Fruit fly (Drosophila melanogaster) whole organism, embryonic: ENCODE measurements around the gene CG11986.
A peak's percentile ranks its signal among the peaks of the same experiment; 100 is the strongest.

Experiments
- Adf1 ChIP-seq: fragments of 200-800 bp; sonication (Bioruptor generic); IDR thresholded peaks from 2 replicates; pipeline ENCODE4 v1.3.6; 2022; ENCODE audit warnings: missing biosample characterization, missing genetic modification characterization
- Atf-2 ChIP-seq: fragments of 200-800 bp; sonication (Bioruptor generic); optimal IDR thresholded peaks from 2 replicates; lab custom pipeline; 2016; ENCODE audit warnings: missing biosample characterization, missing genetic modification characterization
- Blimp-1 ChIP-seq: fragments of 200-800 bp; sonication (Bioruptor generic); optimal IDR thresholded peaks from 3 replicates; lab custom pipeline; 2018; ENCODE audit warnings: missing biosample characterization, missing genetic modification characterization, mild to moderate bottlenecking, moderate library complexity, missing genetic modification reagents
- CG1024 ChIP-seq: fragments of 200-800 bp; sonication (Bioruptor generic); IDR thresholded peaks from 2 replicates; pipeline ENCODE4 v1.3.6; 2022; ENCODE audit warnings: missing biosample characterization, missing genetic modification characterization
- CG10366 ChIP-seq: fragments of 200-800 bp; sonication (Bioruptor generic); IDR thresholded peaks from 2 replicates; pipeline ENCODE4 v1.3.6; 2022; ENCODE audit warnings: missing biosample characterization, missing genetic modification characterization
- CG11247 ChIP-seq: fragments of 200-800 bp; sonication (Bioruptor generic); IDR thresholded peaks from 2 replicates; pipeline ENCODE4 v1.3.6; 2022; ENCODE audit warnings: missing biosample characterization, missing genetic modification characterization
- CG12236 ChIP-seq: fragments of 200-800 bp; sonication (Bioruptor generic); optimal IDR thresholded peaks from 2 replicates; lab custom pipeline; 2016; ENCODE audit warnings: missing biosample characterization, missing genetic modification characterization
- CG12391 ChIP-seq: fragments of 200-800 bp; sonication (Bioruptor generic); optimal IDR thresholded peaks from 3 replicates; lab custom pipeline; 2018; ENCODE audit warnings: missing biosample characterization, mild to moderate bottlenecking, missing genetic modification characterization, moderate library complexity
- CG13894 ChIP-seq: fragments of 200-800 bp; sonication (Bioruptor generic); optimal IDR thresholded peaks from 3 replicates; lab custom pipeline; 2018; ENCODE audit warnings: missing biosample characterization, mild to moderate bottlenecking, missing genetic modification characterization, moderate library complexity
- CG1529 ChIP-seq: fragments of 200-800 bp; sonication (Bioruptor generic); optimal IDR thresholded peaks from 3 replicates; lab custom pipeline; 2018; ENCODE audit warnings: missing biosample characterization, missing genetic modification characterization
- CG15479 ChIP-seq: fragments of 200-800 bp; sonication (Bioruptor generic); optimal IDR thresholded peaks from 3 replicates; lab custom pipeline; 2019; ENCODE audit warnings: missing biosample characterization, mild to moderate bottlenecking, missing genetic modification characterization, moderate library complexity
- CG17829 ChIP-seq: fragments of 200-800 bp; optimal IDR thresholded peaks from 2 replicates; lab custom pipeline; 2019; ENCODE audit warnings: missing biosample characterization, mild to moderate bottlenecking, missing genetic modification characterization, moderate library complexity
- CG1832 ChIP-seq: fragments of 200-800 bp; sonication (Bioruptor generic); optimal IDR thresholded peaks from 2 replicates; lab custom pipeline; 2017; ENCODE audit warnings: missing biosample characterization, mild to moderate bottlenecking, missing genetic modification characterization, inconsistent platforms
- CG2678 ChIP-seq: fragments of 200-800 bp; sonication (Bioruptor generic); optimal IDR thresholded peaks from 3 replicates; lab custom pipeline; 2019; ENCODE audit warnings: missing biosample characterization, mild to moderate bottlenecking, missing genetic modification characterization, moderate library complexity
- CG2712 ChIP-seq: fragments of 200-800 bp; optimal IDR thresholded peaks from 3 replicates; lab custom pipeline; 2019; ENCODE audit warnings: missing biosample characterization, mild to moderate bottlenecking, missing genetic modification characterization, moderate library complexity
- CG3847 ChIP-seq: fragments of 200-800 bp; sonication (Bioruptor generic); IDR thresholded peaks from 2 replicates; pipeline ENCODE4 v1.3.6; 2022; ENCODE audit warnings: missing biosample characterization, missing genetic modification characterization
- CG4360 ChIP-seq: fragments of 200-800 bp; sonication (Bioruptor generic); IDR thresholded peaks from 2 replicates; pipeline ENCODE4 v1.3.6; 2022; ENCODE audit warnings: missing biosample characterization, missing genetic modification characterization
- CG8281 ChIP-seq: fragments of 200-800 bp; sonication (Bioruptor generic); optimal IDR thresholded peaks from 2 replicates; lab custom pipeline; 2018; ENCODE audit warnings: missing biosample characterization, mild to moderate bottlenecking, missing genetic modification characterization, moderate library complexity
- Drgx ChIP-seq: fragments of 200-800 bp; sonication (Bioruptor generic); IDR thresholded peaks from 2 replicates; pipeline ENCODE4 v1.3.6; 2022; ENCODE audit warnings: missing biosample characterization, missing genetic modification characterization
- Gsc ChIP-seq: fragments of 200-800 bp; sonication (Bioruptor generic); IDR thresholded peaks from 2 replicates; pipeline ENCODE4 v1.3.6; 2022; ENCODE audit warnings: missing biosample characterization, missing genetic modification characterization
- H15 ChIP-seq: fragments of 200-800 bp; sonication (Bioruptor generic); IDR thresholded peaks from 3 replicates; pipeline ENCODE4 v1.3.6; 2022; ENCODE audit warnings: missing biosample characterization, missing genetic modification characterization
- HmgD ChIP-seq: fragments of 200-800 bp; sonication (Bioruptor generic); optimal IDR thresholded peaks from 3 replicates; lab custom pipeline; 2016; ENCODE audit warnings: missing biosample characterization, missing genetic modification characterization
- Hr39 ChIP-seq: fragments of >200 bp; optimal IDR thresholded peaks from 2 replicates; lab custom pipeline; 2017
- Kr ChIP-seq: fragments of 200-800 bp; sonication (Bioruptor generic); optimal IDR thresholded peaks from 2 replicates; lab custom pipeline; 2017; ENCODE audit warnings: missing biosample characterization, mild to moderate bottlenecking, missing genetic modification characterization
- NK7.1 ChIP-seq: fragments of 200-800 bp; sonication (Bioruptor generic); optimal IDR thresholded peaks from 3 replicates; lab custom pipeline; 2016; ENCODE audit warnings: missing biosample characterization, missing genetic modification characterization
- Poxn ChIP-seq: fragments of 200-800 bp; sonication (Bioruptor generic); IDR thresholded peaks from 2 replicates; pipeline ENCODE4 v1.3.6; 2022; ENCODE audit warnings: missing biosample characterization, missing genetic modification characterization
- Sox102F ChIP-seq: fragments of 200-800 bp; sonication (Bioruptor generic); optimal IDR thresholded peaks from 2 replicates; lab custom pipeline; 2018; ENCODE audit warnings: missing biosample characterization, mild to moderate bottlenecking, missing genetic modification characterization, moderate library complexity
- Spps ChIP-seq: fragments of 200-800 bp; sonication (Bioruptor generic); optimal IDR thresholded peaks from 2 replicates; lab custom pipeline; 2018; ENCODE audit warnings: missing biosample characterization, mild to moderate bottlenecking, missing genetic modification characterization
- Stat92E ChIP-seq, 3 experiments: fragments of >200 bp in 2 of 3; fragments of 200-800 bp in 1 of 3; sonication (Bioruptor generic) in 1 of 3; optimal IDR thresholded peaks; 2 replicates each; lab custom pipeline; 2017 to 2019; ENCODE audit warnings: missing biosample characterization in 3 of 3, missing genetic modification characterization in 3 of 3, mild to moderate bottlenecking in 1 of 3, moderate library complexity in 1 of 3
- abd-A ChIP-seq: fragments of 200-800 bp; sonication (Bioruptor generic); optimal IDR thresholded peaks from 3 replicates; lab custom pipeline; 2019; ENCODE audit warnings: missing biosample characterization, mild to moderate bottlenecking, missing genetic modification characterization, moderate library complexity
- ac ChIP-seq: fragments of 200-800 bp; sonication (Bioruptor generic); optimal IDR thresholded peaks from 3 replicates; lab custom pipeline; 2017; ENCODE audit warnings: missing biosample characterization, mild to moderate bottlenecking, missing genetic modification characterization
- ash1 ChIP-seq: fragments of 200-800 bp; sonication (Bioruptor generic); optimal IDR thresholded peaks from 2 replicates; lab custom pipeline; 2018; ENCODE audit warnings: missing biosample characterization, mild to moderate bottlenecking, missing genetic modification characterization
- az2 ChIP-seq: fragments of 200-800 bp; sonication (Bioruptor generic); optimal IDR thresholded peaks from 3 replicates; lab custom pipeline; 2016; ENCODE audit warnings: missing biosample characterization, missing genetic modification characterization
- bcd ChIP-seq: fragments of 200-800 bp; sonication (Bioruptor generic); optimal IDR thresholded peaks from 2 replicates; lab custom pipeline; 2017; ENCODE audit warnings: missing biosample characterization, mild to moderate bottlenecking, missing genetic modification characterization
- cad ChIP-seq: fragments of >200 bp; optimal IDR thresholded peaks from 2 replicates; lab custom pipeline; 2017; ENCODE audit warnings: missing biosample characterization, missing genetic modification characterization
- dmrt11E ChIP-seq: fragments of 200-800 bp; sonication (Bioruptor generic); optimal IDR thresholded peaks from 3 replicates; lab custom pipeline; 2018; ENCODE audit warnings: missing biosample characterization, mild to moderate bottlenecking, missing genetic modification characterization, moderate library complexity
- gcm2 ChIP-seq: fragments of 200-800 bp; sonication (Bioruptor generic); optimal IDR thresholded peaks from 2 replicates; lab custom pipeline; 2016; ENCODE audit warnings: missing biosample characterization, missing genetic modification characterization
- kni ChIP-seq: fragments of 200-800 bp; sonication (Bioruptor generic); optimal IDR thresholded peaks from 3 replicates; lab custom pipeline; 2017; ENCODE audit warnings: mild to moderate bottlenecking, missing biosample characterization, missing genetic modification reagents, missing genetic modification characterization
- nom ChIP-seq: fragments of 200-800 bp; sonication (Bioruptor generic); optimal IDR thresholded peaks from 2 replicates; lab custom pipeline; 2017; ENCODE audit warnings: missing biosample characterization, missing genetic modification characterization, mild to moderate bottlenecking, moderate library complexity, missing genetic modification reagents
- oc ChIP-seq: fragments of 200-800 bp; sonication (Bioruptor generic); optimal IDR thresholded peaks from 2 replicates; lab custom pipeline; 2018; ENCODE audit warnings: missing biosample characterization, mild to moderate bottlenecking, missing genetic modification characterization, moderate library complexity
- org-1 ChIP-seq: fragments of 200-800 bp; sonication (Bioruptor generic); optimal IDR thresholded peaks from 2 replicates; lab custom pipeline; 2017; ENCODE audit warnings: missing biosample characterization, missing genetic modification characterization
- ranshi ChIP-seq: fragments of 200-800 bp; sonication (Bioruptor generic); IDR thresholded peaks from 2 replicates; pipeline ENCODE4 v1.3.6; 2022; ENCODE audit warnings: missing biosample characterization, missing genetic modification characterization
- shn ChIP-seq: fragments of 200-800 bp; sonication (Bioruptor generic); optimal IDR thresholded peaks from 3 replicates; lab custom pipeline; 2016; ENCODE audit warnings: missing biosample characterization, missing genetic modification characterization
- sob ChIP-seq: fragments of 200-800 bp; sonication (Bioruptor generic); IDR thresholded peaks from 2 replicates; pipeline ENCODE4 v1.3.6; 2022; ENCODE audit warnings: missing biosample characterization, missing genetic modification characterization
- tll ChIP-seq, 2 experiments: fragments of 200-800 bp in 1 of 2; fragments of >200 bp in 1 of 2; sonication (Bioruptor generic) in 1 of 2; optimal IDR thresholded peaks; 2 replicates each; lab custom pipeline; 2017 to 2019; ENCODE audit warnings: missing biosample characterization in 2 of 2, missing genetic modification characterization in 2 of 2, mild to moderate bottlenecking in 1 of 2, moderate library complexity in 1 of 2
- ttk ChIP-seq: fragments of 200-800 bp; sonication (Bioruptor generic); IDR thresholded peaks from 2 replicates; pipeline ENCODE4 v2.1.2; 2022; ENCODE audit warnings: missing biosample characterization, missing genetic modification characterization
- vnd ChIP-seq: fragments of 200-800 bp; sonication (Bioruptor generic); IDR thresholded peaks from 3 replicates; pipeline ENCODE4 v1.3.6; 2022; ENCODE audit warnings: missing biosample characterization, missing genetic modification characterization; ENCODE audit not compliant: partially characterized antibody
- zen ChIP-seq: fragments of 200-800 bp; sonication (Bioruptor generic); optimal IDR thresholded peaks from 3 replicates; lab custom pipeline; 2018; ENCODE audit warnings: missing biosample characterization, mild to moderate bottlenecking, missing genetic modification characterization, moderate library complexity

CG11986 gene

DNA sequence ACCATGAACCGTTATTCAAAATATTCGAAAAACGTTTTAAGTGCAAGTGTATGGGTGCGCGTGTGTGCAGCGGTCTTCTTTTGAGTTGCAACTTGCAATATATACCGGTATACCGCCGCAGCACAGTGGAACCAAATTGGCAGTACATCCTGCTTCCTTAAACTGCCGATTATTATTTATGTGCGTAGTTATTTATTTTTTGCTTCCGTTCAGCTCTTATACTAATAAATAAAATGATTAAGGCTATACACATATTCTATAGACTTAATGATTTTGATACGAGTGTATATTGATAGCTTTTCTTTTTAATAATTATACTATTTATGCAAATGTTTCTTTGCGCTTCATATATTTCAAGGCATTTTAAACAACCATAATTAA, 45.3 kb upstream of the CG11986 start (continued):
- TF ChIP-seq sob (GFP tag; lab: Robert Waterston, UW) (no peak), dmrt11E (no peak), CG17829 (tag; lab: Kevin White, UChicago) (no peak), Spps (tag; lab: Kevin White, UChicago) (no peak), shn (GFP tag; lab: Kevin White, UChicago) (no peak), ash1 (GFP tag; lab: Kevin White, UChicago) (no peak), Sox102F (GFP tag; lab: Kevin White, UChicago) (peak; percentile 24), CG2712 (peak; percentile 20), CG12236 (no peak)
- TF ChIP-seq, all 482 proteins: peak for 4

DNA sequence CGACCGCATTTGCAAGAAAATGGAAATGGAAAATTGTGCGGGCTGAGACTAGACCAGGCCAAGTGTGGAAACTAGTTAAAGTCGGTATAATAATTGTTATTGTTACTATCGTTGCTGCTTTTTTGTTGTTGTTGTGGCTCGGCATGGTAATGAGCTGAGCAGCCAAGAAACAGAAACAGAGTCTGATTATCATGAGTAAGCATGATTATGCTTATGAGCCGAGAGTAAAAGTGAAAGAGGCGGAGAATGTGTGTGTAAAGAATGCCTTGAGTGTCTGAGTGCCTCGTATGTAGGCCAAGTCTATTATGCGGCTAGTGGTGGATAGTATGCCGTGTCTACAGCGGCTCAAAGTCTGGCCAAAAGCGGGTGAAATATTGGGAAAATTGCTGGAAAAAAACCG, 44.5 kb upstream of the CG11986 start:
- peak; percentile 96 for TF ChIP-seq Blimp-1
- TF ChIP-seq Stat92E (GFP tag; optimal IDR thresholded peaks at IDR 0.05; lab: Kevin White, UChicago): no peak
- TF ChIP-seq kni (GFP tag; lab: Kevin White, UChicago): peak; percentile 16
- 0 out of 2 replicates have a peak, but pooled peaks have one; percentile 39 for TF ChIP-seq CG4360 (GFP tag; lab: Robert Waterston, UW)
- TF ChIP-seq, all 482 proteins: peak for 3

DNA sequence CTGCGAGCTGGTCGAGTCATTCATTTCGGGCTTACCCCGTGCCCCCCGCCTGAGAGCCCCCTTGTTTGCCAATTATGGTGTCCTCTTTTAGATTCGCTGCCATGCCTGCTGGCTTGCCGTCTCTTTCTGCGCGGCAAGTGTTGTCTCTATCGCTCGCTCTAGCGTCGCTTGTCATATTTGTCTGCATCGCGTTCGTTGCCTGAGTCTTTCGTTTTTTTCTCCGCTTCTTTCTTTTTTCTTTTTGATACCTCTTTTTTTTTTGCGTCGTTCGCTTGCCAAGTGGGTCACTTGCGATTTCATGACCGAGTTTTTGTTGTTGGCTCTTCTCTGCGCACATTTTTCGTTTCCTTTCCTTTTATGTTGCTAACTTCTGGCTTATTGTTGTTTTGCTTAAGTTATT, 43.5 kb upstream of the CG11986 start:
- peak; percentile 24 for TF ChIP-seq CG1832
- no peak for TF ChIP-seq ac (GFP tag; lab: Kevin White, UChicago)
- TF ChIP-seq ttk: 0 out of 2 replicates have a peak, but pooled peaks have one; percentile 6
- peak; percentile 38; the same call in 1 of the 2 replicates for TF ChIP-seq Drgx
- TF ChIP-seq NK7.1 (GFP tag; lab: Kevin White, UChicago): no peak
- no peak for TF ChIP-seq Adf1 (GFP tag; lab: Robert Waterston, UW)
- no peak for TF ChIP-seq CG1529 (GFP tag; lab: Kevin White, UChicago)
- no peak for TF ChIP-seq ranshi (GFP tag; lab: Robert Waterston, UW)
- 0 out of 3 replicates have a peak, but pooled peaks have one; percentile 48 for TF ChIP-seq H15
- TF ChIP-seq CG2678 (tag; lab: Kevin White, UChicago): no peak
- no peak for TF ChIP-seq CG8281 (tag; lab: Kevin White, UChicago)
- TF ChIP-seq CG10366 (GFP tag; lab: Robert Waterston, UW): no peak
- TF ChIP-seq Gsc (GFP tag; lab: Robert Waterston, UW): no peak
- TF ChIP-seq CG12391 (tag; lab: Kevin White, UChicago): no peak
- TF ChIP-seq CG11247: 0 out of 2 replicates have a peak, but pooled peaks have one; percentile 28
- no peak for TF ChIP-seq org-1 (GFP tag; lab: Kevin White, UChicago)
- peak; percentile 45 for TF ChIP-seq nom
- no peak for TF ChIP-seq az2 (GFP tag; lab: Kevin White, UChicago)

DNA sequence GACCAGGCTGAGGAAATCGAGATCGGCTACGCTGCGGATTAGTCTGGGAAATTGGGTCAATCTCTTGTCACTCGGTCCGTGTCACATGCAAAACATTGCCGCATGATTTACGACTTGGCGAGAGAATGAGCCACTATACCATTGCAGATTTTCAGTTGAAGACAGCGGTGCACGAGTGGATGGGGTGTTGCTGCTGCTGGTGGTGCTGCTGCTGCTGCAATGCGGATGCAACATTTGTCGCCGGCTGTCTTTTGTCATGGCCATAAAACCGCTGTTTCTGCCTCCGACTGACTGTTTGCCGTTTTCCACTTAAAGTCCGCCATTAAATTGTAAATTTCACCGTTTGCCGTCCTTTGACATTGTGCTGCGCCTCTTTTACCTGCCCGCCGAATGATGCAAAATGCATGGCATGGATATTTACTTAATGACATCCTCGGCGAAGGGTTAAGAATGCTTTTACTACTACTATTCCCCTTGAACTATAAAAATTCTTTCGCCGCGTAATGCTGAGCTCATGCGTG, 39.1 kb upstream of the CG11986 start:
- no peak for TF ChIP-seq oc (tag; lab: Kevin White, UChicago)
- TF ChIP-seq CG1024 (GFP tag; lab: Robert Waterston, UW): no peak
- TF ChIP-seq tll (GFP tag; optimal IDR thresholded peaks at IDR 0.05; lab: Kevin White, UChicago): peak in 1 of 2 experiments; percentile 96
- TF ChIP-seq zen: peak; percentile 82
- no peak for TF ChIP-seq CG3847 (GFP tag; lab: Robert Waterston, UW)
- no peak for TF ChIP-seq HmgD (GFP tag; lab: Kevin White, UChicago)
- no peak for TF ChIP-seq Atf-2
- no peak for TF ChIP-seq abd-A
- peak; percentile 14 for TF ChIP-seq Hr39 (lab: Kevin White, UChicago)
- TF ChIP-seq CG15479 (GFP tag; lab: Kevin White, UChicago): peak; percentile 32
- no peak for TF ChIP-seq gcm2
- no peak for TF ChIP-seq CG13894
- TF ChIP-seq Poxn (GFP tag; lab: Robert Waterston, UW): no peak
- TF ChIP-seq bcd (GFP tag; lab: Kevin White, UChicago): no peak
- peak; percentile 33 for TF ChIP-seq Kr
- peak; percentile 98 for TF ChIP-seq cad
- no peak for TF ChIP-seq vnd (GFP tag; lab: Robert Waterston, UW)
